Fruit fly (Drosophila melanogaster) ovary, adult (tissue): ENCODE results near the gene CG14262.

Source experiments
- CG17801 ChIP-seq: fragments of 200-800 bp; optimal IDR thresholded peaks from 2 replicates; lab custom pipeline; 2019; ENCODE audit warnings: missing biosample characterization, mild to moderate bottlenecking, missing genetic modification characterization, moderate library complexity; ENCODE audit not compliant: partially characterized antibody

Gene CG14262

DNA sequence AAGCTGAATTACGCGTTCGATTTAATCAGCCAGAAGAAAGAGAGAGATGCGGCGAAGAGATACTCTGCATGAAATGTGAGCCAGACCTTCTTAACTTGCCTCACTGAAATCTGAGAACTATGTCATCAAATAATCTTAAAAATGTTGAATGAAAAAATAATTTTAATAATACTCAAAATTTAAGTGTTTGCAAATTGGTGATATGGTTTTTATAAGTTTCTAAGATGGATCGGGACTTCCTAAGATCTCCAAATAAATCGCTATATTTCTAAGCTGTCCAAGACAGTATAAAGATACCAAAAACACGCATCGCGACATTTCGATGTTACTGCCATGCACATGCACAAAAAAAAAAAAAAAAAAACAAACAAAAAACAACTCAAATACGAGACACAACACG lies 50.3 kb downstream of the CG14262 start:
- no peak for TF ChIP-seq CG17801 (GFP tag; lab: Kevin White, UChicago)
